Worm (Caenorhabditis elegans): ENCODE measurements around the gene lgc-12.

lgc-12 gene

DNA sequence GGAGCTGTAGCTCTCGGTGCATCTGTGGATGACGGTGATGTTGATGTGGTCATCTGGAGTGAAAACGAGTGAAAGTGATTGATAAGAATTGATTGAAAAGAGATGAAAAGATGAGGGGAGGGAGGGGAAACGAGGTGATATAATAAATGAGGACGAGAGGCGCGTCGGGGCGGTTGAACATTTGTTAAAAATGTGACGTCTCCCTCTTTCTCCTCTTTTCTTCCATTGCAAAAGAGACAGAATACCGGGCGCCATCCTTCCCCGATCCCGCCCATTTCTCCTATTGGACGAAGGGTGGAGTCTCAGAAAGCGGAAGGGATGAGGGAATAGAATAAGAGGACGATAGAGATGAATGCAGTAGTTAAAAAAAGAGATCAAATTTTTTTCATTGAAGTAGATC, 27.3 kb upstream of the lgc-12 start:
- TF ChIP-seq ztf-16 (tag; optimal IDR thresholded peaks at IDR 0.05) (no peak), lin-11 (tag; optimal IDR thresholded peaks at IDR 0.05) (no peak), hlh-15 (tag; optimal IDR thresholded peaks at IDR 0.05) (no peak), ceh-30 (tag; optimal IDR thresholded peaks at IDR 0.05) (no peak), npax-4 (tag; optimal IDR thresholded peaks at IDR 0.05) (no peak), unc-55 (GFP tag; optimal IDR thresholded peaks at IDR 0.05) (peak; percentile 94), ama-1 (optimal IDR thresholded peaks at IDR 0.05) (no peak), ceh-22 (tag; optimal IDR thresholded peaks at IDR 0.05) (no peak), Y22D7AL.16 (tag; optimal IDR thresholded peaks at IDR 0.05) (no peak), rnt-1 (tag; optimal IDR thresholded peaks at IDR 0.05) (peak; percentile 12), eyg-1 (tag; optimal IDR thresholded peaks at IDR 0.05) (no peak), T23F11.4 (GFP tag; optimal IDR thresholded peaks at IDR 0.05) (no peak), ceh-18 (tag; optimal IDR thresholded peaks at IDR 0.05) (no peak), ceh-14 (tag; optimal IDR thresholded peaks at IDR 0.05) (no peak), unc-42 (tag; optimal IDR thresholded peaks at IDR 0.05) (no peak), ref-2 (tag; optimal IDR thresholded peaks at IDR 0.05) (peak; percentile 44), dmd-4 (tag; optimal IDR thresholded peaks at IDR 0.05; ENCODE audit: borderline replicate concordance) (no peak), lim-6 (tag; optimal IDR thresholded peaks at IDR 0.05) (no peak), sox-2 (GFP tag; IDR thresholded peaks at IDR 0.05) (no peak), odd-2 (tag; optimal IDR thresholded peaks at IDR 0.05) (no peak), gmeb-2 (tag; optimal IDR thresholded peaks at IDR 0.05) (no peak), nfya-1 (tag; optimal IDR thresholded peaks at IDR 0.05) (peak; percentile 95), ceh-2 (tag; optimal IDR thresholded peaks at IDR 0.05) (no peak)

DNA sequence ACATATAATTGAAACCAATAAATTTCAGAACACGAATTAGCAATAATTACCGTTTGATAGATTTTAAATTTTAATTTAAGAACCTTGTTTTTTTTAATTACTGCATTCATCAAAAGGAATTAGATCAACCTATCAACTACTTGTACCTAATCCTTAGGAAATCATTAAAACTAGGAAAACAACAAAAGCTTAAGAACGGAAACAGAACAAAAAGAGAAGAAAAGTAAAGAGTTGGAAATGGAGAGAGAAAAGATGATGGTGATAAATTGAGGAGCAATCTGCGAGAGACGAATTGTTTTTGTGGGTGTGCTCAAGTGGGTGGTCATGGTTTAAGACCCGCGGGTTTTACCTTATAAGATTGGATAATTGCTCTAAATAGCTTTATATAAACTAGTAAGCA, 26.6 kb upstream of the lgc-12 start:
- TF ChIP-seq sox-2 (GFP tag; IDR thresholded peaks at IDR 0.05) (no peak), ceh-18 (tag; optimal IDR thresholded peaks at IDR 0.05) (no peak), tbx-2 (tag; optimal IDR thresholded peaks at IDR 0.05) (no peak), unc-3 (GFP tag; conservative IDR thresholded peaks at IDR 0.05) (no peak), unc-3 (tag; optimal IDR thresholded peaks at IDR 0.05) (no peak), Y22D7AL.16 (tag; optimal IDR thresholded peaks at IDR 0.05) (no peak), K02D7.2 (tag; optimal IDR thresholded peaks at IDR 0.05) (no peak), odd-2 (tag; optimal IDR thresholded peaks at IDR 0.05) (no peak), madf-2 (tag; optimal IDR thresholded peaks at IDR 0.05) (no peak), ceh-19 (GFP tag; optimal IDR thresholded peaks at IDR 0.05) (no peak), pros-1 (tag; optimal IDR thresholded peaks at IDR 0.05) (no peak), lim-6 (tag; optimal IDR thresholded peaks at IDR 0.05) (no peak), unc-55 (GFP tag; optimal IDR thresholded peaks at IDR 0.05) (no peak), ceh-48 (tag; optimal IDR thresholded peaks at IDR 0.05) (no peak), elt-4 (tag; optimal IDR thresholded peaks at IDR 0.05) (no peak), ttx-3 (tag; optimal IDR thresholded peaks at IDR 0.05) (no peak), F13H6.1 (tag; optimal IDR thresholded peaks at IDR 0.05) (no peak), ahr-1 (tag; optimal IDR thresholded peaks at IDR 0.05) (no peak), ceh-2 (tag; optimal IDR thresholded peaks at IDR 0.05) (no peak), pqm-1 (tag; optimal IDR thresholded peaks at IDR 0.05) (no peak)

DNA sequence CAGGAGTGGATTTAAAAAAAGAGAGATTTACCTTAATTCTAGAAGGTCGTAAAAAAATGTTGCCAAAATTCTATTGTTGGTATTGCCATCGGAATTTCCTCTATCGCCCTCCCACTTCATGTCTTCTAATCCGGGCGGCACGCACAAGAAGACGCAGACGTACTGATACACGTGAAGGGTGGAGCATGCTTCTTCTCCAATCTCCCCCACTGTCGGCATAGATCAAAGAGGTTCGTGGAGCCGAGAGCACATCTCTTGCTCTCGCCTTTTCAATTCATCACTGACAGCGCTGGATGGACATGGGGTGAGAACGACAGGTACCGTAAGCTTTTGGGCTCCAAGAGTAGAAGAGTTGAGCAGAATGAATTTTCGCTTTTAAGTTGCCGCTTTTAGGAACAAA, 25.4 kb upstream of the lgc-12 start, which contains the start of gene lin-39:
lin-39 (minus strand) TSS at position 74 of the 400 bp plus-strand sequence.
- no peak for TF ChIP-seq ceh-48 (tag; optimal IDR thresholded peaks at IDR 0.05)
- no peak for TF ChIP-seq unc-55 (GFP tag; optimal IDR thresholded peaks at IDR 0.05)
- no peak for TF ChIP-seq ceh-34 (tag; optimal IDR thresholded peaks at IDR 0.05)
- no peak for TF ChIP-seq ceh-18 (tag; optimal IDR thresholded peaks at IDR 0.05)
- no peak for TF ChIP-seq ceh-24 (tag; optimal IDR thresholded peaks at IDR 0.05)
- no peak for TF ChIP-seq fkh-6 (tag; optimal IDR thresholded peaks at IDR 0.05)
- TF ChIP-seq rnt-1 (tag; optimal IDR thresholded peaks at IDR 0.05): no peak
- TF ChIP-seq ceh-14 (tag; optimal IDR thresholded peaks at IDR 0.05): no peak
- no peak for TF ChIP-seq pha-2 (tag; optimal IDR thresholded peaks at IDR 0.05)
- no peak for TF ChIP-seq unc-3 (GFP tag; conservative IDR thresholded peaks at IDR 0.05)
- TF ChIP-seq unc-3 (tag; optimal IDR thresholded peaks at IDR 0.05): no peak
- no peak for TF ChIP-seq Y22D7AL.16 (tag; optimal IDR thresholded peaks at IDR 0.05)
